Worm (Caenorhabditis elegans): ENCODE data around the gene chil-2.

The chil-2 gene

DNA sequence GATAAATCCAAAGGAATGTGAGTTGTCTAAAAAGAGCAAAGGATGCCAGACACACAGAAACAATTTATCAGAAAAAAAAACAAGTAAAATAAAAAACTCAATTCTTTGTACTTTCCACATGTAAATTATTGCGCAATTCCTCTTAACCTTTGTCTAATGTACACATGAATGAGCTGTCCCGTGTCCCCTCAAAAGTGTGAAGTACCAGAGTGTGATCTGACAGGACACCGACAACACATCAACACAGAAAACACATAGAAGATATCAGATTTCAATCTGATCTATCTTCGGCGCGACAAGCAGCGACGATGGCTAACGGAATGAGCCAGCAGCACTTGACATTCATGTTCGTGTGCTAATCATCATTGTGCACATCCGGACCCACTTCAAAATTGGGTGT lies 45.9 kb downstream of the chil-2 start:
- TF ChIP-seq F22D6.2 (tag; optimal IDR thresholded peaks at IDR 0.05) (no peak), lsy-27 (tag; optimal IDR thresholded peaks at IDR 0.05; ENCODE audit: borderline replicate concordance, insufficient read depth) (no peak), attf-6 (GFP tag; IDR thresholded peaks at IDR 0.05) (no peak), hsf-1 (GFP tag; IDR thresholded peaks at IDR 0.05) (no peak), hmg-20 (GFP tag; IDR thresholded peaks at IDR 0.05) (no peak), C17E4.6 (GFP tag; IDR thresholded peaks at IDR 0.05) (no peak), nhr-80 (tag; optimal IDR thresholded peaks at IDR 0.05) (no peak), pha-4 (tag; optimal IDR thresholded peaks at IDR 0.05) (no peak), aptf-2 (GFP tag; conservative IDR thresholded peaks at IDR 0.05) (no peak), mel-28 (tag; optimal IDR thresholded peaks at IDR 0.05; ENCODE audit: borderline replicate concordance) (no peak), nhr-27 (tag; optimal IDR thresholded peaks at IDR 0.05) (no peak), gei-17 (GFP tag; optimal IDR thresholded peaks at IDR 0.05) (no peak), tbx-9 (tag; optimal IDR thresholded peaks at IDR 0.05; ENCODE audit: borderline replicate concordance) (no peak), let-526 (GFP tag; IDR thresholded peaks at IDR 0.05) (no peak), hrde-1 (tag; optimal IDR thresholded peaks at IDR 0.05; ENCODE audit: borderline replicate concordance) (no peak), ekl-4 (GFP tag; IDR thresholded peaks at IDR 0.05) (no peak), aptf-3 (GFP tag; IDR thresholded peaks at IDR 0.05) (no peak), ceh-79 (tag; optimal IDR thresholded peaks at IDR 0.05) (no peak), Y56A3A.18 (GFP tag; IDR thresholded peaks at IDR 0.05) (no peak), bed-1 (GFP tag; IDR thresholded peaks at IDR 0.05) (no peak)

DNA sequence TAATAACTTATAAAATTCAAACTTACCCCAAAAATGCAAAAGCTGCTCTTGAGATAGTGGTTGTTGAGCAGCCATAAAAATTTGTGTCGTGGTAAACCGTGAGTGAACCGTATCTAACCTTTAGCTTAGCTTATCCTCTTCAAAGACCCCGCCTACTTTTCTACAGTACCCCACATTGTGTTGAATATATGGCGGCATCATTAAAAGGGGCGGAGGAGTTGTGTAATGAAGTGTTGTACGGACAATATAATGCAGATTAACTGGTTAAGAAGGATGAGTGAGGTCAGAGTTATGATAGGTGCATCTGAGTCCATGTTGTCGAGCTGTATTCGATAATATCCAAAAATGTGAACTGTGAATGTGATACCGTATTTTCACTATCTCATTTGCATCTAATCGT lies 46.6 kb downstream of the chil-2 start, which contains the start of gene eyg-1:
TSS of gene eyg-1 (minus strand) at position 101 of the 400 bp plus-strand sequence.
- TF ChIP-seq zim-3 (tag; optimal IDR thresholded peaks at IDR 0.05) (no peak), ZK185.1 (tag; optimal IDR thresholded peaks at IDR 0.05; ENCODE audit: poor library complexity, severe bottlenecking) (no peak), ekl-4 (GFP tag; IDR thresholded peaks at IDR 0.05) (no peak), athp-1 (tag; optimal IDR thresholded peaks at IDR 0.05) (no peak), hmg-20 (GFP tag; IDR thresholded peaks at IDR 0.05) (no peak), lir-1 (GFP tag; conservative IDR thresholded peaks at IDR 0.05) (no peak), repo-1 (tag; optimal IDR thresholded peaks at IDR 0.05) (no peak), ztf-26 (tag; optimal IDR thresholded peaks at IDR 0.05) (no peak), ceh-91 (GFP tag; IDR thresholded peaks at IDR 0.05) (no peak), chd-7 (tag; optimal IDR thresholded peaks at IDR 0.05) (no peak), aptf-2 (GFP tag; conservative IDR thresholded peaks at IDR 0.05) (no peak), ceh-100 (GFP tag; IDR thresholded peaks at IDR 0.05) (no peak), B0019.2 (GFP tag; conservative IDR thresholded peaks at IDR 0.05) (no peak), C06A6.2 (GFP tag; conservative IDR thresholded peaks at IDR 0.05) (no peak), rec-8 (tag; optimal IDR thresholded peaks at IDR 0.05) (no peak)

DNA sequence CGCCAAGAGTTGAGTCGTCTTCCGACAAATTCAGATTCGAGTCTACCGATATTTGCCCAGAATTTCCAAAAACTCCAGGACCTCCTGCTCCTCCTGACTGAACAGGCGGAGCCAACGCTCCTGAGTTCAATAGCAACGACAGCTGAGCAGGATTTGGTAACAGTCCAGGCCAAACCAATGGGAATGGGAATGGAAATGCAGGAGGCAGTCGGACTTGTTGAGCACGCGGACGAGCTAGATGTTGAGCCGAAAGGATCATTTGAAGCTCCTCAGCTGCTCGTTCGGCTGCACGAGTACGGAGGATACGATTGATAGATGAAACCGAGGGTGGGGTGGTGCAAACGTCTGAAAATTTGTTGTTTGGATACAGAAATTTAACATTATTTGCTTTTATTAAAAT lies 47.5 kb downstream of the chil-2 start:
- no peak for TF ChIP-seq madf-8 (GFP tag; conservative IDR thresholded peaks at IDR 0.05)
- TF ChIP-seq lin-35 (GFP tag; optimal IDR thresholded peaks at IDR 0.05): no peak
- 0 out of 2 replicates have a peak, but pooled peaks have one; percentile 16 for TF ChIP-seq zfh-2 (GFP tag; conservative IDR thresholded peaks at IDR 0.05)

Data from whole organism, young adult.